Worm (Caenorhabditis elegans) whole organism, early embryonic: ENCODE results near the gene C05E11.2.

Experiments
- B0310.2 ChIP-seq: sonication (generic microtip); optimal IDR thresholded peaks from 2 replicates; lab custom pipeline; 2016; ENCODE audit warnings: mild to moderate bottlenecking, missing genetic modification characterization, missing compliant biosample characterization
- F13C5.2 ChIP-seq: sonication (generic microtip); optimal IDR thresholded peaks from 2 replicates; lab custom pipeline; 2017; ENCODE audit warnings: mild to moderate bottlenecking, missing genetic modification characterization, inconsistent platforms, missing compliant biosample characterization
- aly-1 ChIP-seq: sonication (generic microtip); optimal IDR thresholded peaks from 2 replicates; lab custom pipeline; 2016; ENCODE audit warnings: missing genetic modification characterization, missing compliant biosample characterization
- ama-1 ChIP-seq: fragments of 150-350 bp; optimal IDR thresholded peaks from 2 replicates; lab custom pipeline; 2014
- ets-7 ChIP-seq: sonication (generic microtip); optimal IDR thresholded peaks from 2 replicates; lab custom pipeline; 2016; ENCODE audit warnings: missing genotype, missing genetic modification characterization, missing compliant biosample characterization
- flt-1 ChIP-seq: fragments of 200-800 bp; sonication (Bioruptor generic); IDR thresholded peaks from 2 replicates; pipeline ENCODE4 v1.3.6; 2022; ENCODE audit warnings: missing genetic modification characterization, missing compliant biosample characterization
- hmbx-1 ChIP-seq: sonication (generic microtip); optimal IDR thresholded peaks from 2 replicates; lab custom pipeline; 2016; ENCODE audit warnings: mild to moderate bottlenecking, missing genetic modification characterization, missing compliant biosample characterization
- hnd-1 ChIP-seq: sonication (generic microtip); optimal IDR thresholded peaks from 2 replicates; lab custom pipeline; 2016; ENCODE audit warnings: missing genetic modification characterization, missing compliant biosample characterization
- pes-1 ChIP-seq: fragments of 200-800 bp; sonication (Bioruptor generic); IDR thresholded peaks from 2 replicates; pipeline ENCODE4 v1.3.6; 2022; ENCODE audit warnings: missing genetic modification reagents, missing genetic modification characterization, missing compliant biosample characterization
- sea-1 ChIP-seq: fragments of 200-800 bp; sonication (Bioruptor generic); conservative IDR thresholded peaks from 2 replicates; pipeline ENCODE4 v1.3.6; 2022; ENCODE audit warnings: missing genetic modification characterization, missing compliant biosample characterization
- tbx-37 ChIP-seq: fragments of 200-800 bp; sonication (Bioruptor generic); conservative IDR thresholded peaks from 2 replicates; pipeline ENCODE4 v1.3.6; 2022; ENCODE audit warnings: missing genetic modification reagents, missing genetic modification characterization, missing compliant biosample characterization
- tra-4 ChIP-seq: sonication (generic microtip); optimal IDR thresholded peaks from 2 replicates; lab custom pipeline; 2017; ENCODE audit warnings: missing genetic modification characterization, missing compliant biosample characterization

DNA sequence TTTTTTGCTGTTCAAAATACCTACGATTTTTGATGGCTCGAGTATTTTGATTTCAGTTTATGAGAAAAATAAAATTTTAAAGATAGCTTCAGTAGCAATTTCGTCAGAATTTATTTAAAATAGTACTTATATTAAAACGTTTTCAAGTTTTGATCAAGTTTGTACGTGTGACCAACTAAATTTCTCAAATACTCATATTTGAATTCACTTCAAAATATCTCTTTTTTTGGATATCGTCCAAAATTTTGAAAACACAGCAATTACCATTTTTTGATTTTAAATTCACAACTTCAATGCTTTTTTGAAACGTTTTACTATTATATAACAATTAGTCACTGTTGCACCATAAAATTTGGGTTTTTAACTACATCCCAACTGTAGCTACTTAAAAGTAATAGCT, 40.2 kb downstream of the C05E11.2 start:
- TF ChIP-seq ama-1 (no peak), aly-1 (tag; lab: Kevin White, UChicago) (no peak), sea-1 (GFP tag; lab: Robert Waterston, UW) (no peak), hnd-1 (tag; lab: Kevin White, UChicago) (no peak), flt-1 (GFP tag; lab: Robert Waterston, UW) (no peak), B0310.2 (tag; lab: Kevin White, UChicago) (no peak), pes-1 (no peak), ets-7 (tag; lab: Kevin White, UChicago) (no peak), tra-4 (tag; lab: Kevin White, UChicago) (no peak), hmbx-1 (no peak), tbx-37 (GFP tag; lab: Robert Waterston, UW) (no peak), F13C5.2 (tag; lab: Kevin White, UChicago) (no peak)
